Worm (Caenorhabditis elegans): Measurements from ENCODE around the gene jmjd-1.2.
A peak's percentile ranks its signal among the peaks of the same experiment; 100 is the strongest.

The jmjd-1.2 gene

DNA sequence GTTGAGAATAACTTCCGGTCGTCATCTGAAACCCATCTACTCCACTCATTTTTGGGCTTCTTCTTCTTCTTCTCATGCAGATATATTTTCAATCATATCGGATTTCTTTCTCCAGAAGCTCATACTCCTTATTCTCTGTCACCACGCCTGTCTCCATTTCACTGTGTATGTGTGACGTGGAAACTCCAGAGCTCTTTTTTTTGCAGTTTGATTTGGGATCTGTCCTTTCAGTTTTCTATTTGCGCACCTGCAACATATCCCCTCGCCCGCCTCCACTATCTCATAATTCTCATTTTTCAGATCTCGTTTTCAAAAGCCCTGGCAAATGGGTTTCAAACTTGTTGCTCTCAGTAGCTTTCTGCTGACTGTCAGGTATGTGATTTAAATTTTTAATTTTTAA lies 17.9 kb downstream of the jmjd-1.2 start, which contains the start of gene kin-36:
TSS of gene kin-36 (plus strand) at position 301 of the 400 bp plus-strand sequence.
- no peak for TF ChIP-seq unc-42 (tag; optimal IDR thresholded peaks at IDR 0.05)
- no peak for TF ChIP-seq F13H6.1 (tag; optimal IDR thresholded peaks at IDR 0.05)
- no peak for TF ChIP-seq ceh-18 (tag; optimal IDR thresholded peaks at IDR 0.05)

DNA sequence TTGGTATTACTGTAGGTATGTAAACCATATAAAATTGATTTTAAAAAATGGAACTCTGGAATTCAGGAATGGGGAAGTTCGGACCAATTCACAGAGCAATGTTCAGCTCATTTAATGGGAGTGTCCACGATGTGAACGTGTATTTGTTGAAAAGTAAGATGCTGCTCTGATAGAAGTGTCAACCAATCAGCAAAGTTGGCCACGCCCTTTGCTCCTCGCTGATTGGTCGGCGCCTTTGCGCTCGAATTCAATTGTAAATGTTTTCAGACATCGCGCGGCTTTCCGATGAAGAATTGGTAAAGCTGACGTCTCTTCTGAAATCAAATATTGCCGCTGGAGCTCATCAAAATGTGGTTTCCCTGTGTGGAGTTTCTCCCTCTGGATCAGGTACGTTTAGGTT lies 22.4 kb downstream of the jmjd-1.2 start:
- TF ChIP-seq nfya-1 (tag; optimal IDR thresholded peaks at IDR 0.05) (peak; percentile 68), pag-3 (tag; optimal IDR thresholded peaks at IDR 0.05; ENCODE audit: borderline replicate concordance) (no peak)

DNA sequence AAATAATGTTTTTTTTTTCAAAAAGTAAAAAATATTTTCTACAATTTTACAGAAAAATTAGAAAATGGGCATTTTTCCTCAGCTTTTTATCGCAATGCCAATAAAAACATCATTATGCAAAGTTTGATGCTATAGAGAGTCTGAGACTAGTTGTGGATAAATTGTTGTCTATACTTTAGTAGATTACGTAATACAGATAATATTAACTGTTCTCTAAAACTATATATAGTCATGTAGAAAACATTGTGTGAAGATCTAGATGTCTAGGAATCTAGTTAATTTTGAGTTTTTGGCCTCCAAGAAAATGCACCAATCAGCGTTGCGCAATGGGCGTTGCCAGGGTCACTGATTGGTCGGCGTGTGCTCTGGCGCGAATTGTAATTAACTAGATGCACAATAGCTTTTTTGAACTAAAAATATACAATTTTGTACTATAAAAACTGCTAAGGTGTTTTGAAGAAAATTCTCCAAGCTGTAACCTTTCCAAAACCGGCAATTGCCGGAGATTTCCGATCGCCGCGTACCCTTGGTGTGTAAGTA lies 25.6 kb downstream of the jmjd-1.2 start:
- TF ChIP-seq nfya-1 (tag; optimal IDR thresholded peaks at IDR 0.05) (peak; percentile 80), sox-2 (GFP tag; IDR thresholded peaks at IDR 0.05) (no peak)

DNA sequence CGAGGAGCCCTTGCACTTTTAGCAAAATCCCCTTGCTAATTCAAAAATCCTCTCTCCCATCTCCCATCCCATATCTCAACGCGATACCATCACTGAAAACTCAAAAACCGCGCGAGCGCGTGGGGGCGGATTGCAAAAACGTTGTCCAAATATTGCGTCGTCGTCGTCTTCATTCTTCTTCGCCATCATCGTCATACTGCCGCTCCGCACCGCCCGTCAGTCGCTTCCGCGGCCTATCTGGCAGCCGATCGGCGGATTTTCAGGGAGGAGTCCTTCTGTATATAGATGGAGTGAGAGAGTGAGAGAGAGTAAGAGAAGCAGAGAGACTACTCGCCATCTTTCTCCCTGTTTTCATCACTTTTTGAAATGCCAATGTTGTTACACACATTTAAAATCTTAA lies 26.1 kb downstream of the jmjd-1.2 start:
- no peak for TF ChIP-seq ref-2 (tag; optimal IDR thresholded peaks at IDR 0.05)
- TF ChIP-seq rnt-1 (tag; optimal IDR thresholded peaks at IDR 0.05), result peak; percentile 46
- TF ChIP-seq lim-6 (tag; optimal IDR thresholded peaks at IDR 0.05), result no peak
- TF ChIP-seq elt-4 (tag; optimal IDR thresholded peaks at IDR 0.05), result peak; percentile 45

DNA sequence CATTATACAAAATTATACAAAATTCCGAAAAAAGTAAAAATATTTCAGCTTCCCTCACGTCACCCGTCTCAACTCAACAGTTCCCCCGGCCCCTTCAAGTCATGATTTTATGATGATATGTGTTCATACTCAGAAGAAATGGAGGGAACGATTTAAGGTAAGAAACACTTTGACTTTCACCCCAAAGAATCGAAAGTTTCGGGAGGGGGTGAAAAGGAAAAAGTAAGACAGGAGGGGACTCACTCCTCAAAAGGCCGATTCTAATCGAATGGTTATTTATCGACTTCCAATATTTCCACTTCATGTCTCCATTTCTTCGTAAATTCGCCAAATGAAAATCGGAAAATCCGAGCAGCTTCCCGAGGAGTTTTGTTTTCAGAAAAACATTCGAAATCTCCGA lies 27.4 kb downstream of the jmjd-1.2 start, which contains the start of gene bus-4:
TSS of gene bus-4 (plus strand) at position 49 of the 400 bp plus-strand sequence.
- TF ChIP-seq ttx-3 (tag; optimal IDR thresholded peaks at IDR 0.05), result no peak
- no peak for TF ChIP-seq fkh-6 (tag; optimal IDR thresholded peaks at IDR 0.05)
- TF ChIP-seq ahr-1 (tag; optimal IDR thresholded peaks at IDR 0.05), result no peak
- TF ChIP-seq eyg-1 (tag; optimal IDR thresholded peaks at IDR 0.05), result no peak

DNA sequence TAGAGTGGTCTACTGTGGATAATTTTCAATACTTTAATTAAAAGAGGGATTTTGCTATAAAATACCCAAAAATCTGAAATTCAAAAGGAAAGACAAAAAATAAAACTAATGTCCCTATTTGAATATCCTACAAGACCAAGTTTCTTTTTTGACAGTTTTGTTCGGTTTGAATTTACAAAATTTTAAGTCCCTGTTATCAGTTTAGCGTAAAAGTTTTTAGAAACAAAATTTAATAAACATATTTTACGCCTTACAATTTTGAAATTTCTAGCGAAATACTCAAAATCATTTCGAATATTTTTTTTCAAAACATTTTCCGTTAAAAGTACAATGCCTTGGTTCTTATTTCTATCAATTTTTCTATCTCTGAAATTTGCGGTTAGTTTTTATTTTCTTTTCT lies 31.7 kb downstream of the jmjd-1.2 start, which contains the start of gene spe-51:
TSS of gene spe-51 (plus strand) at position 301 of the 400 bp plus-strand sequence.
- no peak for TF ChIP-seq ceh-31 (tag; optimal IDR thresholded peaks at IDR 0.05)
- TF ChIP-seq lim-6 (tag; optimal IDR thresholded peaks at IDR 0.05), result no peak
- no peak for TF ChIP-seq ets-4 (tag; optimal IDR thresholded peaks at IDR 0.05)
- TF ChIP-seq nfya-1 (tag; optimal IDR thresholded peaks at IDR 0.05), result no peak
- no peak for TF ChIP-seq ztf-16 (tag; optimal IDR thresholded peaks at IDR 0.05)
- TF ChIP-seq hlh-6 (tag; optimal IDR thresholded peaks at IDR 0.05), result no peak
- TF ChIP-seq unc-55 (GFP tag; optimal IDR thresholded peaks at IDR 0.05), result no peak
- TF ChIP-seq pqm-1 (tag; optimal IDR thresholded peaks at IDR 0.05), result no peak
- TF ChIP-seq sox-4 (tag; optimal IDR thresholded peaks at IDR 0.05), result no peak
- no peak for TF ChIP-seq K09A11.1 (tag; optimal IDR thresholded peaks at IDR 0.05; ENCODE audit: insufficient read depth)
- no peak for TF ChIP-seq unc-86 (tag; optimal IDR thresholded peaks at IDR 0.05)
- TF ChIP-seq fax-1 (tag; optimal IDR thresholded peaks at IDR 0.05), result no peak
- TF ChIP-seq ceh-2 (tag; optimal IDR thresholded peaks at IDR 0.05), result no peak
- TF ChIP-seq ceh-30 (tag; optimal IDR thresholded peaks at IDR 0.05), result no peak
- TF ChIP-seq madf-2 (tag; optimal IDR thresholded peaks at IDR 0.05), result no peak
- TF ChIP-seq ttx-3 (tag; optimal IDR thresholded peaks at IDR 0.05), result no peak
- TF ChIP-seq unc-3 (GFP tag; conservative IDR thresholded peaks at IDR 0.05), result no peak
- no peak for TF ChIP-seq unc-3 (tag; optimal IDR thresholded peaks at IDR 0.05)
- no peak for TF ChIP-seq gmeb-2 (tag; optimal IDR thresholded peaks at IDR 0.05)

DNA sequence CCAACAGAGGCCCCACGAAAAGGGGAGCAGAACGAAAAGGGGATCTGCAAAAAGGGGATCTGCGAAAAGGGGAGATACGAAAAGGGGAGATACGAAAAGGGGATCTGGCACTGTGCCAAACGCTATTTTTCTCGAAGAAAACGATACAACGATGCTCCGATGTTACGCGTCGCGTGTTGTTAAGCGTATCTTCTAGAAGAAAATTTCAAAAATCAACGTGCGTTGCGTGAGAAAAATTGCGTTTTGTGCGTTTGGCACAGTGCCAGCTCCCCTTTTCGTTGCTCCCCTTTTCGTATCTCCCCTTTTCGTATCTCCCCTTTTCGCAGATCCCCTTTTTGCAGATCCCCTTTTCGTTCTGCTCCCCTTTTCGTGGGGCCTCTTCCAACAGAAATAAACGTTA lies 41.3 kb downstream of the jmjd-1.2 start:
- TF ChIP-seq tbx-7 (tag; optimal IDR thresholded peaks at IDR 0.05) (peak; percentile 12), ceh-31 (tag; optimal IDR thresholded peaks at IDR 0.05) (peak; percentile 86), F13H6.1 (tag; optimal IDR thresholded peaks at IDR 0.05) (peak; percentile 51), rnt-1 (tag; optimal IDR thresholded peaks at IDR 0.05) (peak; percentile 25), elt-2 (tag; optimal IDR thresholded peaks at IDR 0.05) (peak; percentile 26), fax-1 (tag; optimal IDR thresholded peaks at IDR 0.05) (peak; percentile 55), ceh-34 (tag; optimal IDR thresholded peaks at IDR 0.05) (peak; percentile 16), ceh-2 (tag; optimal IDR thresholded peaks at IDR 0.05) (peak; percentile 51), ceh-14 (tag; optimal IDR thresholded peaks at IDR 0.05) (peak; percentile 77), tbx-2 (tag; optimal IDR thresholded peaks at IDR 0.05) (peak; percentile 51), lim-6 (tag; optimal IDR thresholded peaks at IDR 0.05) (peak; percentile 49), ets-4 (tag; optimal IDR thresholded peaks at IDR 0.05) (peak; percentile 60), dmd-4 (tag; optimal IDR thresholded peaks at IDR 0.05; ENCODE audit: borderline replicate concordance) (peak; percentile 59), zip-5 (tag; optimal IDR thresholded peaks at IDR 0.05) (peak; percentile 45), ref-2 (tag; optimal IDR thresholded peaks at IDR 0.05) (peak; percentile 59), ceh-19 (GFP tag; optimal IDR thresholded peaks at IDR 0.05) (peak; percentile 11), C08G9.2 (tag; optimal IDR thresholded peaks at IDR 0.05) (peak; percentile 73)
